Worm (Caenorhabditis elegans): ENCODE measurements around the gene ric-4.

ric-4 gene

DNA sequence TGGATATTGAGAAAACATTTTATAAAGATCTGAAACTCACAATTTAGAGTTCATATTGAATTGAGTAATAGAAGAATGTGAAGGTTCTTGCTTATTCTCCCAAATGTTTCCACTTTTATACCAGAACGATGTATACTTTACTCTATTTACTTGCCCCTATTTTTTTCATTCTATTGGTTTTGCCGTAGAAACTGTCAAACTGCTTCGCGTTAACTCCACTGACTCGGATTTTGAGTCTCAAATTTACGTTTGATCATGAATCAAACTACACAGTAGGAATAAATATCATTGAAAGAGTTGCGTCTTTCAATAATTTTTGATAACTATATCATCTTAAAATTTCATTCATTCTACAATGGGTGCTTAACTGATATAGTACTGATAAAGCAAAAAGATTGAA is 30.3 kb downstream of the ric-4 start, which contains the start of gene fipr-8 (continued):
- TF ChIP-seq ceh-79 (tag; optimal IDR thresholded peaks at IDR 0.05): no peak

DNA sequence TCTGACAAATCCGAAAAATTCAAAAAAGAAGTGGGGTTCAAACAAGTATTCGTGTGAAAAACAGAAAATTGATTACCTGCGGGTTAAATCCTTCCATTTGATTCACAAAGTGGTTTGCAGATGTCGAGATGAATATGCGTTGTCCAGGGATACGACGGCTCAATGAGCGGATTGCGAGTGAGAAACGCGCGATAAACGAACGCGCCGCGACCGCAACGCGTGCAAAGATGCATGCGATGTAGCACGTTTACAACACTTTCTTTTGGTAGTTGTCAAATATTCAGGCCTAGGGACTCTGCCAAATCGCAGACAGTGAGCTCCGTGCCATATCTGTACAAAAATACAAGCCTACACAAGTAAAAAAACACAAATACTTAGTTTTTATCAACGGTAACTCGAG is 31.4 kb downstream of the ric-4 start, which contains the start of gene fubl-1:
TSS of gene fubl-1 (minus strand) at position 202 of the 400 bp plus-strand sequence.
- TF ChIP-seq ekl-4 (GFP tag; IDR thresholded peaks at IDR 0.05) (no peak), dpff-1 (tag; optimal IDR thresholded peaks at IDR 0.05) (no peak), B0019.2 (GFP tag; conservative IDR thresholded peaks at IDR 0.05) (no peak), D2030.7 (GFP tag; IDR thresholded peaks at IDR 0.05) (peak; percentile 49; the same call in 1 of the 2 replicates), T26A5.8 (tag; optimal IDR thresholded peaks at IDR 0.05) (no peak), ZK185.1 (tag; optimal IDR thresholded peaks at IDR 0.05; ENCODE audit: poor library complexity, severe bottlenecking) (no peak), nfya-1 (tag; optimal IDR thresholded peaks at IDR 0.05; ENCODE audit: borderline replicate concordance, insufficient read depth) (no peak), F39B2.1 (GFP tag; IDR thresholded peaks at IDR 0.05) (no peak), efl-1 (GFP tag; optimal IDR thresholded peaks at IDR 0.05) (peak; percentile 14), F52B5.7 (tag; optimal IDR thresholded peaks at IDR 0.05) (no peak), let-607 (tag; optimal IDR thresholded peaks at IDR 0.05) (no peak), tbx-9 (tag; optimal IDR thresholded peaks at IDR 0.05; ENCODE audit: borderline replicate concordance) (no peak), chd-7 (tag; optimal IDR thresholded peaks at IDR 0.05) (no peak), tlf-1 (GFP tag; optimal IDR thresholded peaks at IDR 0.05) (no peak), ztf-18 (tag; optimal IDR thresholded peaks at IDR 0.05) (no peak), let-526 (GFP tag; IDR thresholded peaks at IDR 0.05) (no peak), mel-28 (tag; optimal IDR thresholded peaks at IDR 0.05; ENCODE audit: borderline replicate concordance) (no peak), madf-8 (GFP tag; conservative IDR thresholded peaks at IDR 0.05) (peak; percentile 71), B0261.1 (tag; optimal IDR thresholded peaks at IDR 0.05) (no peak), somi-1 (GFP tag; optimal IDR thresholded peaks at IDR 0.05) (no peak), hrde-1 (tag; optimal IDR thresholded peaks at IDR 0.05; ENCODE audit: borderline replicate concordance) (no peak), lin-40 (tag; optimal IDR thresholded peaks at IDR 0.05) (no peak), ztf-3 (GFP tag; optimal IDR thresholded peaks at IDR 0.05) (no peak), ceh-91 (GFP tag; IDR thresholded peaks at IDR 0.05) (peak; percentile 68), aptf-2 (GFP tag; conservative IDR thresholded peaks at IDR 0.05) (0 out of 2 replicates have a peak, but pooled peaks have one; percentile 13), him-1 (tag; optimal IDR thresholded peaks at IDR 0.05) (no peak), egl-44 (GFP tag; IDR thresholded peaks at IDR 0.05) (no peak), mcd-1 (GFP tag; IDR thresholded peaks at IDR 0.05) (peak; percentile 61), K12H6.12 (tag; optimal IDR thresholded peaks at IDR 0.05) (no peak), gei-17 (GFP tag; optimal IDR thresholded peaks at IDR 0.05) (no peak), hsf-1 (GFP tag; IDR thresholded peaks at IDR 0.05) (no peak), xnd-1 (tag; optimal IDR thresholded peaks at IDR 0.05) (peak; percentile 17), nhr-80 (tag; optimal IDR thresholded peaks at IDR 0.05) (no peak), ztf-6 (GFP tag; IDR thresholded peaks at IDR 0.05) (no peak), dox-1 (GFP tag; IDR thresholded peaks at IDR 0.05) (peak; percentile 65), ztf-25 (GFP tag; IDR thresholded peaks at IDR 0.05) (no peak), ztf-28 (GFP tag; IDR thresholded peaks at IDR 0.05) (0 out of 2 replicates have a peak, but pooled peaks have one; percentile 48), madf-6 (GFP tag; IDR thresholded peaks at IDR 0.05) (peak; percentile 64; the same call in 1 of the 2 replicates), hmg-1.2 (GFP tag; IDR thresholded peaks at IDR 0.05) (peak; percentile 29; the same call in 1 of the 2 replicates), Y95B8A.8 (GFP tag; IDR thresholded peaks at IDR 0.05) (no peak), lin-26 (GFP tag; IDR thresholded peaks at IDR 0.05) (0 out of 2 replicates have a peak, but pooled peaks have one; percentile 7), atf-7 (tag; optimal IDR thresholded peaks at IDR 0.05) (no peak), Y56A3A.18 (GFP tag; IDR thresholded peaks at IDR 0.05) (no peak), unc-62 (GFP tag; optimal IDR thresholded peaks at IDR 0.05) (no peak), F10E7.11 (tag; optimal IDR thresholded peaks at IDR 0.05) (no peak), attf-5 (GFP tag; optimal IDR thresholded peaks at IDR 0.05) (no peak)
